Worm (Caenorhabditis elegans): ENCODE measurements around the gene ceh-18.

The ceh-18 gene

DNA sequence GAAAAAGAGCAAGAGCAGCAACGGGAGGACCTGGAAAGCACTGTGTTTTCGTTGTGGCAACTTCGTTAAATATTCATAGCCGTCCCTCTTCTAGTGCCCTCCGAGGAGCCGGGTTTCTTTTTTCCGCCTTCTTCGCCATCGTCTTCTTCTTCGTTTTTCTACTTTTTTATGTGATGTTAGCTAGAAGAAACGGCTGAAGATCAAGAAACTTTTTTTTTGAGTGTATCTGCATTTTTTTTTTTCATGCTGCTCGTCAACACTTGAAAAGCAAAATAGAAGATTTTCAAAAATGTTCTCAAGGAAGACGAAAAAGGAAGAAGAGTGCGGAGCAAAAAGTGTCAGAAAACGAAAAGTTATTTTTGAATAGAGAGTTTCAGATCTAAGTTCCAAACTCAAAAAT lies 30.3 kb downstream of the ceh-18 start:
- TF ChIP-seq nhr-80 (tag; optimal IDR thresholded peaks at IDR 0.05) (no peak), zfh-2 (GFP tag; conservative IDR thresholded peaks at IDR 0.05) (no peak), Y53F4B.3 (GFP tag; IDR thresholded peaks at IDR 0.05) (no peak), D2030.7 (GFP tag; IDR thresholded peaks at IDR 0.05) (no peak), B0035.1 (tag; optimal IDR thresholded peaks at IDR 0.05) (no peak), ets-4 (GFP tag; optimal IDR thresholded peaks at IDR 0.05) (no peak), nfya-1 (tag; optimal IDR thresholded peaks at IDR 0.05; ENCODE audit: borderline replicate concordance, insufficient read depth) (no peak), tbx-9 (tag; optimal IDR thresholded peaks at IDR 0.05; ENCODE audit: borderline replicate concordance) (no peak), dpl-1 (GFP tag; optimal IDR thresholded peaks at IDR 0.05) (no peak), let-526 (GFP tag; IDR thresholded peaks at IDR 0.05) (no peak), Y95B8A.8 (GFP tag; IDR thresholded peaks at IDR 0.05) (no peak), rec-8 (tag; optimal IDR thresholded peaks at IDR 0.05) (no peak), madf-10 (tag; optimal IDR thresholded peaks at IDR 0.05) (no peak), efl-1 (GFP tag; optimal IDR thresholded peaks at IDR 0.05) (no peak), egrh-3 (GFP tag; IDR thresholded peaks at IDR 0.05) (no peak), lin-54 (GFP tag; optimal IDR thresholded peaks at IDR 0.05) (no peak), hsf-1 (GFP tag; IDR thresholded peaks at IDR 0.05) (no peak), ceh-79 (tag; optimal IDR thresholded peaks at IDR 0.05) (no peak), madf-3 (GFP tag; IDR thresholded peaks at IDR 0.05) (no peak)

DNA sequence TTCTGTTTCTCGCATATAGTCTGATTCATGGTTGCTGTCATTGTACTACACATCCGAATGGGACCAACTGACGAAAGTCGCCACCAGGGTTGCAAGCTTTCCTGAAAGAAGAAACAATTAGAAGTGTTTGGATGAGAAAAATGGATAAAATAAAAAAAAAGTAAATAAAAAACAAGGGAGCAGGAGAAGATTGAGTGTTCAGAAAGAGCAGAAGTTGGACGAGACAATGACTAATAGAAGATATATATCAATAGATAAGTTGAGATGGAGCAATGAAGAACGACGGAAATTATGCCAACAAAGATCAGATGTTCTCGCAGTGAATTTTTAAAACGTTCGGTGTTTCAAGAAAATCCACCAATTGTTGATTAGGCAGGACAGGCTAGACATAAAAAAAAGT lies 30.7 kb downstream of the ceh-18 start, which contains the start of gene fkh-9:
TSS of gene fkh-9 (minus strand) at position 101 of the 400 bp plus-strand sequence.
- no peak for TF ChIP-seq ceh-27 (GFP tag; optimal IDR thresholded peaks at IDR 0.05)
- TF ChIP-seq C17E4.6 (GFP tag; IDR thresholded peaks at IDR 0.05): no peak
- TF ChIP-seq madf-10 (tag; optimal IDR thresholded peaks at IDR 0.05): no peak
- TF ChIP-seq ama-1 (optimal IDR thresholded peaks at IDR 0.05): no peak
- TF ChIP-seq ama-1 (GFP tag; optimal IDR thresholded peaks at IDR 0.05): no peak
- TF ChIP-seq hlh-26 (GFP tag; conservative IDR thresholded peaks at IDR 0.05): no peak
- TF ChIP-seq gei-17 (GFP tag; optimal IDR thresholded peaks at IDR 0.05): no peak
- TF ChIP-seq nhr-179 (tag; optimal IDR thresholded peaks at IDR 0.05): no peak
- no peak for TF ChIP-seq dpff-1 (tag; optimal IDR thresholded peaks at IDR 0.05)
- no peak for TF ChIP-seq F39B2.1 (GFP tag; IDR thresholded peaks at IDR 0.05)
- TF ChIP-seq zim-3 (tag; optimal IDR thresholded peaks at IDR 0.05): no peak
- no peak for TF ChIP-seq dpl-1 (GFP tag; optimal IDR thresholded peaks at IDR 0.05)
- TF ChIP-seq aptf-2 (GFP tag; conservative IDR thresholded peaks at IDR 0.05): no peak
- TF ChIP-seq B0019.2 (GFP tag; conservative IDR thresholded peaks at IDR 0.05): no peak
- TF ChIP-seq bed-1 (GFP tag; IDR thresholded peaks at IDR 0.05): no peak

DNA sequence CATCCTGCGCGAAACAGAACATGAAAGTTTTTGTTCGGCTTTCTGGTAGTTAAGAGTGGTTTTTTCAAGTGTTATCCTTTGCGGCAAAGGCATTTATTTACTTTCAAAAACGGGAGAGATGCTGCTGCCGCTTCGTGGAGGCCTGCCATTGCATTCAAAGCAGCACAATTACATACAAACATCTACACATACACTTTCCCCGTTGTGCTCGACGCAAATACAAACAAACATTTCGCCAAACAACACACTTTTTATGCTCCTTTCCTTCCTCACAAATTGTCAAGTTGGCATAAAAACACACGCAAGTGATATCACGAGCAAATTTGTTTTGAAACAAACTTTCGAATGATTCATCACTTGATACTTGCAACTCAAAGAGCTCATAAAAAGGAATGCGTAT lies 31.4 kb downstream of the ceh-18 start:
- no peak for TF ChIP-seq lag-1 (GFP tag; IDR thresholded peaks at IDR 0.05)
- TF ChIP-seq ceh-100 (GFP tag; IDR thresholded peaks at IDR 0.05): no peak
- no peak for TF ChIP-seq bed-2 (GFP tag; IDR thresholded peaks at IDR 0.05)
- TF ChIP-seq madf-10 (tag; optimal IDR thresholded peaks at IDR 0.05): no peak
- no peak for TF ChIP-seq rcor-1 (GFP tag; IDR thresholded peaks at IDR 0.05)
- TF ChIP-seq ceh-27 (GFP tag; optimal IDR thresholded peaks at IDR 0.05): no peak
- no peak for TF ChIP-seq C17E4.6 (GFP tag; IDR thresholded peaks at IDR 0.05)
- no peak for TF ChIP-seq F49E8.2 (tag; optimal IDR thresholded peaks at IDR 0.05; ENCODE audit: insufficient read depth)
- no peak for TF ChIP-seq hmg-20 (GFP tag; IDR thresholded peaks at IDR 0.05)
- TF ChIP-seq K11D2.4 (GFP tag; IDR thresholded peaks at IDR 0.05): no peak
- TF ChIP-seq snpc-1.1 (tag; optimal IDR thresholded peaks at IDR 0.05; ENCODE audit: insufficient read depth): no peak
- no peak for TF ChIP-seq nfyb-1 (GFP tag; IDR thresholded peaks at IDR 0.05)
- TF ChIP-seq akir-1 (GFP tag; optimal IDR thresholded peaks at IDR 0.05): no peak
- no peak for TF ChIP-seq gei-17 (GFP tag; optimal IDR thresholded peaks at IDR 0.05)
- TF ChIP-seq tlf-1 (GFP tag; optimal IDR thresholded peaks at IDR 0.05): no peak
- no peak for TF ChIP-seq mes-4 (tag; optimal IDR thresholded peaks at IDR 0.05)
- TF ChIP-seq K12H6.12 (tag; optimal IDR thresholded peaks at IDR 0.05): no peak
- no peak for TF ChIP-seq F39B2.1 (GFP tag; IDR thresholded peaks at IDR 0.05)
- TF ChIP-seq F57C9.4 (tag; optimal IDR thresholded peaks at IDR 0.05): no peak
- TF ChIP-seq F22D6.2 (tag; optimal IDR thresholded peaks at IDR 0.05): no peak
